Worm (Caenorhabditis elegans) whole organism, early embryonic: Measurements from ENCODE around the gene zim-2.

Experiments used
- B0310.2 ChIP-seq: sonication (generic microtip); optimal IDR thresholded peaks from 2 replicates; lab custom pipeline; 2016; ENCODE audit warnings: mild to moderate bottlenecking, missing genetic modification characterization, missing compliant biosample characterization
- aly-1 ChIP-seq: sonication (generic microtip); optimal IDR thresholded peaks from 2 replicates; lab custom pipeline; 2016; ENCODE audit warnings: missing genetic modification characterization, missing compliant biosample characterization
- ama-1 ChIP-seq: fragments of 150-350 bp; optimal IDR thresholded peaks from 2 replicates; lab custom pipeline; 2014
- ceh-13 ChIP-seq: fragments of 200-800 bp; sonication (Bioruptor generic); optimal IDR thresholded peaks from 2 replicates; lab custom pipeline; 2018; ENCODE audit warnings: mild to moderate bottlenecking, missing genetic modification characterization, missing compliant biosample characterization
- ceh-36 ChIP-seq: sonication (generic microtip); optimal IDR thresholded peaks from 2 replicates; lab custom pipeline; 2016; ENCODE audit warnings: missing genetic modification characterization, inconsistent platforms, missing compliant biosample characterization
- ets-7 ChIP-seq: sonication (generic microtip); optimal IDR thresholded peaks from 2 replicates; lab custom pipeline; 2016; ENCODE audit warnings: missing genotype, missing genetic modification characterization, missing compliant biosample characterization
- flt-1 ChIP-seq: fragments of 200-800 bp; sonication (Bioruptor generic); IDR thresholded peaks from 2 replicates; pipeline ENCODE4 v1.3.6; 2022; ENCODE audit warnings: missing genetic modification characterization, missing compliant biosample characterization
- hmbx-1 ChIP-seq: sonication (generic microtip); optimal IDR thresholded peaks from 2 replicates; lab custom pipeline; 2016; ENCODE audit warnings: mild to moderate bottlenecking, missing genetic modification characterization, missing compliant biosample characterization
- hmg-4 ChIP-seq: fragments of 200-800 bp; sonication (Bioruptor generic); optimal IDR thresholded peaks from 2 replicates; lab custom pipeline; 2018; ENCODE audit warnings: mild to moderate bottlenecking, missing genetic modification characterization, missing compliant biosample characterization
- sea-1 ChIP-seq: fragments of 200-800 bp; sonication (Bioruptor generic); conservative IDR thresholded peaks from 2 replicates; pipeline ENCODE4 v1.3.6; 2022; ENCODE audit warnings: missing genetic modification characterization, missing compliant biosample characterization
- tbx-11 ChIP-seq: fragments of 200-800 bp; sonication (Bioruptor generic); IDR thresholded peaks from 2 replicates; pipeline ENCODE4 v1.3.6; 2022; ENCODE audit warnings: missing genetic modification characterization, missing compliant biosample characterization
- tbx-37 ChIP-seq: fragments of 200-800 bp; sonication (Bioruptor generic); conservative IDR thresholded peaks from 2 replicates; pipeline ENCODE4 v1.3.6; 2022; ENCODE audit warnings: missing genetic modification reagents, missing genetic modification characterization, missing compliant biosample characterization

ce11 chrIV:10538584-10538983, 16.5 kb upstream of the zim-2 start, which contains the start of gene T07G12.4:
- no peak for TF ChIP-seq ama-1 (lab: Kevin White, UChicago)
- TF ChIP-seq hmbx-1 (tag; lab: Kevin White, UChicago), result no peak
- no peak for TF ChIP-seq ceh-36 (tag; lab: Kevin White, UChicago)
- TF ChIP-seq flt-1 (GFP tag; lab: Robert Waterston, UW), result no peak
- no peak for TF ChIP-seq ets-7 (tag; lab: Kevin White, UChicago)
- no peak for TF ChIP-seq aly-1 (tag; lab: Kevin White, UChicago)
- no peak for TF ChIP-seq tbx-11 (GFP tag; lab: Robert Waterston, UW)
- TF ChIP-seq sea-1, result no peak
- no peak for TF ChIP-seq ceh-13 (GFP tag; lab: Kevin White, UChicago)
- TF ChIP-seq B0310.2, result no peak
- TF ChIP-seq hmg-4, result no peak
- TF ChIP-seq tbx-37 (GFP tag; lab: Robert Waterston, UW), result no peak
